Worm (Caenorhabditis elegans) whole organism, L4 larva: ENCODE measurements around the gene F21C10.9.

Source experiments
- aha-1 ChIP-seq: fragments of 150-350 bp; peaks from one replicate; lab custom pipeline; 2014; ENCODE audit warnings: missing biosample characterization, missing genetic modification characterization
- dmd-6 ChIP-seq: fragments of 200-800 bp; sonication (Bioruptor generic); IDR thresholded peaks from 2 replicates; pipeline ENCODE4 v1.3.6; 2022; ENCODE audit warnings: missing genetic modification reagents, missing genetic modification characterization, missing compliant biosample characterization
- egl-27 ChIP-seq: sonication (generic microtip); optimal IDR thresholded peaks from 3 replicates; lab custom pipeline; 2017; ENCODE audit warnings: missing biosample characterization, missing genetic modification reagents, missing genetic modification characterization
- lin-13 ChIP-seq: fragments of 150-350 bp; optimal IDR thresholded peaks from 2 replicates; lab custom pipeline; 2014; ENCODE audit warnings: missing biosample characterization, missing genetic modification reagents, missing genetic modification characterization
- nhr-25 ChIP-seq: sonication (generic microtip); optimal IDR thresholded peaks from 2 replicates; lab custom pipeline; 2017; ENCODE audit warnings: missing genetic modification characterization, mild to moderate bottlenecking, missing compliant biosample characterization, antibody characterized with exemption, moderate library complexity, borderline replicate concordance; ENCODE audit not compliant: insufficient read depth

DNA sequence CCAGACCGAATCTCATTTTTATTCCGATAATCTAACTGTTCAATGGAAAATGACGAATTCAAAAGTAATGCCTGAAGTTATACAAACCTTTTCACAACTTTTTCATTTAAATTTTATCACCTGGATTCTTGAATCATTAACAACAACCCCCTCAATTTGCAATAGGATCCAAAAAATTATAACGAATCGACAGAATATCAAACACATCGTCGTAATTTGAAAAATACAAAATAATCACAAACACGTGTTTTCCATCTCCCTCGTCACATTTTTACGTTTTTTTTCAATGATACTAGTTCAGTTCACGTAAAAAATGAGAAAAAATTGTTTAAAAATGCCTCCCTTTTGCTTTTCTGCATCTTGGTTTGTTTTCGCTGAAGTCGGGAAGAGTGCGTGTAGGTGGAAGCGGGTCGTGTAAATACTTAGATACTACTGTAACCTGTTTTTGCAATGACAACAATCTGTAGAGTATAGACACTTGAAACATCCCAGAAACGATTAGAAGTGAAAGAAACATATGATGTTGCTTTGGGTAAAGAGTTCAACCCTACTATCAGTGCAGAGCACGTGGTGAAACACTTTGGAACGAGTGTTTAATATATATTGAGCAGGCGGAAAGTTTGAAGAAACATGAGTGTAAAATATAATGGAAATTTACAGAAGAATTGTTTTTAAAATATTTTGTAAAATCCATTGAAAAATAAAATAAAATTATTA lies 25.0 kb downstream of the F21C10.9 start, which contains the start of gene oac-50:
- TF ChIP-seq nhr-25, result no peak
- no peak for TF ChIP-seq egl-27 (tag; lab: Kevin White, UChicago)
- no peak for TF ChIP-seq lin-13 (GFP tag; lab: Kevin White, UChicago)
- TF ChIP-seq dmd-6 (GFP tag; lab: Robert Waterston, UW), result peak; percentile 28; the same call in 1 of the 2 replicates
- TF ChIP-seq aha-1 (tag; lab: Kevin White, UChicago), result no peak
